Worm (Caenorhabditis elegans) whole organism, L4 larva: ENCODE results near the gene F32D8.1.

Experiments
- F26F4.8 ChIP-seq: fragments of 200-800 bp; sonication (Bioruptor generic); conservative IDR thresholded peaks from 2 replicates; pipeline ENCODE4 v1.3.6; 2022; ENCODE audit warnings: missing genetic modification characterization, missing compliant biosample characterization
- F49E8.2 ChIP-seq: sonication (generic microtip); optimal IDR thresholded peaks from 2 replicates; lab custom pipeline; 2016; ENCODE audit warnings: missing compliant biosample characterization, mild to moderate bottlenecking, missing genetic modification characterization, borderline replicate concordance
- Y105C5A.15 ChIP-seq: fragments of 200-800 bp; sonication (Bioruptor generic); IDR thresholded peaks from 2 replicates; pipeline ENCODE4 v1.3.6; 2022; ENCODE audit warnings: missing genetic modification characterization, missing compliant biosample characterization
- Y48G9A.11 ChIP-seq: fragments of 200-800 bp; sonication (Bioruptor generic); IDR thresholded peaks from 2 replicates; pipeline ENCODE4 v1.3.6; 2022; ENCODE audit warnings: missing genetic modification reagents, missing genetic modification characterization, missing compliant biosample characterization
- ZK337.2 ChIP-seq: fragments of 200-800 bp; sonication (Bioruptor generic); IDR thresholded peaks from 2 replicates; pipeline ENCODE4 v1.3.6; 2022; ENCODE audit warnings: missing genetic modification reagents, missing genetic modification characterization, missing compliant biosample characterization
- aha-1 ChIP-seq: fragments of 150-350 bp; peaks from one replicate; lab custom pipeline; 2014; ENCODE audit warnings: missing biosample characterization, missing genetic modification characterization
- aly-2 ChIP-seq: sonication (generic microtip); optimal IDR thresholded peaks from 2 replicates; lab custom pipeline; 2018; ENCODE audit warnings: missing biosample characterization, missing genetic modification characterization
- ama-1 ChIP-seq: fragments of 150-350 bp; optimal IDR thresholded peaks from 2 replicates; lab custom pipeline; 2014; ENCODE audit warnings: inconsistent platforms, mixed read lengths
- ceh-20 ChIP-seq: fragments of 200-800 bp; sonication (Bioruptor generic); IDR thresholded peaks from 2 replicates; pipeline ENCODE4 v1.3.6; 2022; ENCODE audit warnings: missing genetic modification reagents, missing genetic modification characterization, missing compliant biosample characterization
- ceh-32 ChIP-seq: sonication (generic microtip); optimal IDR thresholded peaks from 2 replicates; lab custom pipeline; 2016; ENCODE audit warnings: mild to moderate bottlenecking, missing genetic modification characterization, missing compliant biosample characterization; ENCODE audit not compliant: poor library complexity
- ceh-44 ChIP-seq: fragments of 200-800 bp; sonication (Bioruptor generic); IDR thresholded peaks from 2 replicates; pipeline ENCODE4 v1.3.6; 2022; ENCODE audit warnings: missing genetic modification reagents, missing genetic modification characterization, missing compliant biosample characterization
- ceh-62 ChIP-seq: sonication (generic microtip); optimal IDR thresholded peaks from 2 replicates; lab custom pipeline; 2017; ENCODE audit warnings: missing biosample characterization, missing genetic modification characterization
- ceh-82 ChIP-seq: sonication (generic microtip); optimal IDR thresholded peaks from 2 replicates; lab custom pipeline; 2017; ENCODE audit warnings: missing biosample characterization, missing genetic modification characterization
- ces-1 ChIP-seq: fragments of 150-350 bp; sonication (generic microtip); optimal IDR thresholded peaks from 4 replicates; lab custom pipeline; 2014; ENCODE audit warnings: missing biosample characterization, missing genetic modification reagents, missing genetic modification characterization
- ctbp-1 ChIP-seq: fragments of 200-800 bp; sonication (Bioruptor generic); IDR thresholded peaks from 2 replicates; pipeline ENCODE4 v1.3.6; 2022; ENCODE audit warnings: missing genetic modification reagents, missing genetic modification characterization, missing compliant biosample characterization
- daf-16 ChIP-seq, 3 experiments: sonication (generic microtip); optimal IDR thresholded peaks; 2 replicates each; lab custom pipeline; 2016 to 2017; ENCODE audit warnings: missing genetic modification characterization in 3 of 3, missing genetic modification reagents in 3 of 3, mild to moderate bottlenecking in 2 of 3, missing compliant biosample characterization in 2 of 3, missing biosample characterization in 1 of 3, moderate library complexity in 1 of 3
- dmd-9 ChIP-seq: fragments of 200-800 bp; sonication (Bioruptor generic); IDR thresholded peaks from 2 replicates; pipeline ENCODE4 v1.3.6; 2022; ENCODE audit warnings: missing genetic modification reagents, missing genetic modification characterization, missing compliant biosample characterization
- duxl-1 ChIP-seq: sonication (generic microtip); optimal IDR thresholded peaks from 2 replicates; lab custom pipeline; 2016; ENCODE audit warnings: mild to moderate bottlenecking, missing genetic modification characterization, moderate library complexity, missing compliant biosample characterization; ENCODE audit not compliant: poor library complexity
- dve-1 ChIP-seq: sonication (generic microtip); optimal IDR thresholded peaks from 2 replicates; lab custom pipeline; 2017; ENCODE audit warnings: antibody characterized with exemption, mild to moderate bottlenecking, missing genetic modification characterization, missing compliant biosample characterization; ENCODE audit not compliant: insufficient read depth
- gei-8 ChIP-seq: fragments of 200-800 bp; sonication (Bioruptor generic); optimal IDR thresholded peaks from 2 replicates; lab custom pipeline; 2018; ENCODE audit warnings: mild to moderate bottlenecking, missing genetic modification characterization, missing compliant biosample characterization
- lim-7 ChIP-seq: fragments of 200-800 bp; sonication (Bioruptor generic); IDR thresholded peaks from 2 replicates; pipeline ENCODE4 v1.3.6; 2022; ENCODE audit warnings: missing genetic modification characterization, missing compliant biosample characterization
- lin-15B ChIP-seq: fragments of 150-350 bp; sonication (generic microtip); optimal IDR thresholded peaks from 3 replicates; lab custom pipeline; 2014; ENCODE audit warnings: missing biosample characterization, missing genetic modification characterization
- lin-29 ChIP-seq: fragments of 200-800 bp; sonication (Bioruptor generic); IDR thresholded peaks from 2 replicates; pipeline ENCODE4 v1.3.6; 2022; ENCODE audit warnings: missing genetic modification reagents, missing genetic modification characterization, missing compliant biosample characterization
- lsy-2 ChIP-seq, 2 experiments: fragments of 150-350 bp in 1 of 2; sonication (generic microtip) in 1 of 2; optimal IDR thresholded peaks; 2 replicates each; lab custom pipeline; 2014 to 2017; ENCODE audit warnings: missing biosample characterization in 2 of 2, missing genetic modification characterization in 2 of 2
- madf-5 ChIP-seq, 2 experiments: fragments of 200-800 bp; sonication (Bioruptor generic); IDR thresholded peaks; 2 replicates each; pipeline ENCODE4 v1.3.6; 2022; ENCODE audit warnings: missing compliant biosample characterization in 2 of 2, missing genetic modification characterization in 2 of 2
- mdt-29 ChIP-seq: fragments of 200-800 bp; sonication (Bioruptor generic); IDR thresholded peaks from 2 replicates; pipeline ENCODE4 v1.3.6; 2022; ENCODE audit warnings: missing genetic modification reagents, missing genetic modification characterization, missing compliant biosample characterization
- mep-1 ChIP-seq: fragments of 150-350 bp; sonication (generic microtip); optimal IDR thresholded peaks from 3 replicates; lab custom pipeline; 2014; ENCODE audit warnings: missing biosample characterization, missing genetic modification characterization
- mxl-3 ChIP-seq: fragments of 200-800 bp; sonication (Bioruptor generic); optimal IDR thresholded peaks from 2 replicates; lab custom pipeline; 2018; ENCODE audit warnings: mild to moderate bottlenecking, missing genetic modification characterization, missing compliant biosample characterization
- nhr-11 ChIP-seq: fragments of 150-350 bp; optimal IDR thresholded peaks from 2 replicates; lab custom pipeline; 2014; ENCODE audit warnings: missing biosample characterization, missing genetic modification characterization
- nhr-237 ChIP-seq: sonication (generic microtip); optimal IDR thresholded peaks from 2 replicates; lab custom pipeline; 2017; ENCODE audit warnings: missing biosample characterization, missing genetic modification characterization
- nhr-25 ChIP-seq: sonication (generic microtip); optimal IDR thresholded peaks from 2 replicates; lab custom pipeline; 2017; ENCODE audit warnings: missing genetic modification characterization, mild to moderate bottlenecking, missing compliant biosample characterization, antibody characterized with exemption, moderate library complexity, borderline replicate concordance; ENCODE audit not compliant: insufficient read depth
- nhr-77 ChIP-seq: fragments of 150-350 bp; optimal IDR thresholded peaks from 2 replicates; lab custom pipeline; 2014; ENCODE audit warnings: missing biosample characterization, missing genetic modification characterization
- php-3 ChIP-seq: fragments of 200-800 bp; sonication (Bioruptor generic); IDR thresholded peaks from 2 replicates; pipeline ENCODE4 v1.3.6; 2022; ENCODE audit warnings: missing genetic modification reagents, missing genetic modification characterization, missing compliant biosample characterization
- saeg-2 ChIP-seq: fragments of 200-800 bp; sonication (Bioruptor generic); IDR thresholded peaks from 2 replicates; pipeline ENCODE4 v1.3.6; 2022; ENCODE audit warnings: missing genetic modification reagents, missing genetic modification characterization, missing compliant biosample characterization
- skn-1 ChIP-seq: fragments of 150-350 bp; optimal IDR thresholded peaks from 2 replicates; lab custom pipeline; 2014; ENCODE audit warnings: missing biosample characterization, missing genetic modification characterization
- spr-1 ChIP-seq: sonication (generic microtip); optimal IDR thresholded peaks from 2 replicates; lab custom pipeline; 2016; ENCODE audit warnings: mild to moderate bottlenecking, missing genetic modification characterization, missing compliant biosample characterization
- spr-3 ChIP-seq: fragments of 200-800 bp; sonication (Bioruptor generic); optimal IDR thresholded peaks from 2 replicates; lab custom pipeline; 2018; ENCODE audit warnings: mild to moderate bottlenecking, missing genetic modification characterization, missing compliant biosample characterization
- tag-97 ChIP-seq: fragments of 200-800 bp; sonication (Bioruptor generic); IDR thresholded peaks from 2 replicates; pipeline ENCODE4 v1.3.6; 2022; ENCODE audit warnings: missing genetic modification characterization, missing compliant biosample characterization
- vab-7 ChIP-seq: fragments of 200-800 bp; sonication (Bioruptor generic); IDR thresholded peaks from 2 replicates; pipeline ENCODE4 v1.3.6; 2022; ENCODE audit warnings: missing genetic modification reagents, missing genetic modification characterization, missing compliant biosample characterization
- zfp-2 ChIP-seq: sonication (generic microtip); optimal IDR thresholded peaks from 2 replicates; lab custom pipeline; 2016; ENCODE audit warnings: mild to moderate bottlenecking, missing genetic modification characterization, missing compliant biosample characterization

The F32D8.1 gene

ce11 chrV:10887564-10887963, 6.9 kb downstream of the F32D8.1 start (continued):
- TF ChIP-seq spr-3 (GFP tag; lab: Kevin White, UChicago) (peak; percentile 17), nhr-25 (tag; lab: Kevin White, UChicago) (no peak), mdt-29 (GFP tag; lab: Robert Waterston, UW) (no peak), ctbp-1 (GFP tag; lab: Robert Waterston, UW) (no peak), ama-1 (no peak), F26F4.8 (GFP tag; lab: Robert Waterston, UW) (no peak), nhr-11 (tag; lab: Kevin White, UChicago) (no peak), lsy-2 (tag; optimal IDR thresholded peaks at IDR 0.05; lab: Kevin White, UChicago) (peak in 1 of 2 experiments; percentile 18), saeg-2 (no peak), F49E8.2 (tag; lab: Kevin White, UChicago) (no peak), nhr-237 (tag; lab: Kevin White, UChicago) (no peak), aha-1 (no peak), duxl-1 (tag; lab: Kevin White, UChicago) (no peak), ceh-62 (tag; lab: Kevin White, UChicago) (no peak), gei-8 (GFP tag; lab: Kevin White, UChicago) (peak; percentile 61), madf-5 (GFP tag; IDR thresholded peaks at IDR 0.05; lab: Robert Waterston, UW) (peak in 1 of 2 experiments; percentile 68; a peak in 1 of 4 replicates), lin-29 (GFP tag; lab: Robert Waterston, UW) (0 out of 2 replicates have a peak, but pooled peaks have one; percentile 11), zfp-2 (tag; lab: Kevin White, UChicago) (no peak), spr-1 (no peak)

DNA sequence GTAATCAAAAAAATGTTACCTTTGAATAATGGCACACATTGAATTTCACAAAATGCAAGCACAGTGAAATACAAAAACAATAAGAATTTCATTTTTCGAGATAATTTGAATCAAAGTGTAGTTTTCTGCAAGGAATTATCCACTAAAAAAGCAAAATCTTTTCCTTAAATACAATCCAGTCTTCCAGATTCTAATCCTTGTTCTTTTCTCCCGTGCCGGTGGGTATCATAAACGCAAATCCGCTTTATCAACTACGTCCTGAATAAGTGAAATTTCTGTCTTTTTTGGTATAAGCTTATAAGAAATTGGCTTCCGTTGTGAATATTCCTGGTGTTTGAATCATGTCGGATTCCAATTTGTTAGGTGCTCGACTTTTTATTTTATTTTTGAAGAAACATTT, 7.5 kb downstream of the F32D8.1 start:
- TF ChIP-seq dmd-9 (GFP tag; lab: Robert Waterston, UW) (no peak), vab-7 (no peak), gei-8 (GFP tag; lab: Kevin White, UChicago) (no peak), lsy-2 (tag; optimal IDR thresholded peaks at IDR 0.05; lab: Kevin White, UChicago) (no peak), ama-1 (peak; percentile 52), Y105C5A.15 (no peak), ceh-32 (tag; lab: Kevin White, UChicago) (no peak), ceh-44 (GFP tag; lab: Robert Waterston, UW) (no peak), ZK337.2 (no peak), daf-16 (GFP tag; optimal IDR thresholded peaks at IDR 0.05; lab: Kevin White, UChicago) (no peak), daf-16 (tag; optimal IDR thresholded peaks at IDR 0.05; lab: Kevin White, UChicago) (peak; percentile 15), nhr-77 (no peak), lin-29 (GFP tag; lab: Robert Waterston, UW) (no peak), tag-97 (GFP tag; lab: Robert Waterston, UW) (no peak), ces-1 (no peak), lim-7 (GFP tag; lab: Robert Waterston, UW) (no peak), mdt-29 (GFP tag; lab: Robert Waterston, UW) (no peak), lin-15B (tag; lab: Kevin White, UChicago) (no peak), Y48G9A.11 (GFP tag; lab: Robert Waterston, UW) (no peak)

ce11 chrV:10889036-10889435, 8.4 kb downstream of the F32D8.1 start, which contains the start of gene F32D8.11:
Gene F32D8.11 (minus strand): TSS chrV:10889136.
- no peak for TF ChIP-seq php-3 (GFP tag; lab: Robert Waterston, UW)
- TF ChIP-seq ceh-82 (tag; lab: Kevin White, UChicago), result no peak
- TF ChIP-seq mep-1, result no peak
- no peak for TF ChIP-seq skn-1 (tag; lab: Kevin White, UChicago)
- TF ChIP-seq aly-2 (tag; lab: Kevin White, UChicago), result no peak
- TF ChIP-seq nhr-77, result no peak
- no peak for TF ChIP-seq nhr-237 (tag; lab: Kevin White, UChicago)
- no peak for TF ChIP-seq dve-1 (tag; lab: Kevin White, UChicago)
- TF ChIP-seq ceh-20 (GFP tag; lab: Robert Waterston, UW), result no peak
- TF ChIP-seq mdt-29 (GFP tag; lab: Robert Waterston, UW), result no peak
- TF ChIP-seq Y105C5A.15, result no peak
- no peak for TF ChIP-seq mxl-3 (GFP tag; lab: Kevin White, UChicago)
